Fruit fly (Drosophila melanogaster): ENCODE results near the gene Ets21C.

DNA sequence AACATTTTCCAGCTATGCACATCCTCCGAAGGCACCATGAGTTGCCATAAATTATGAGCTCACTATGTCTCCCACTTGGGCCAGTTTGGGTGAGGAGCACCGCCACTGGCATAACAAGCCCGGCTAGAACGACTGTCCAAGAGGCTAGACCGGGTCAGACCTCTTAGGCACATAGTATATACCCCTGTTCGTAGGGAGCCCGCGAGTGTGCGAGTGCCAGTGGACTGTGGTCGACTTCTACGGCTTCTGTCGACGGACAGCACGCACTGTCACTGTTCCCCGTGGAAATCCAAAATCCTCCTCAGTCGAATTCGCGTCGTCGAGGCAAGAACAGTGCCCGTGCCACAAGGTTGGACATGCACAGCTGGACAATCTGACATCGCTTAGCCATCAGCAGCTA, 24.5 kb upstream of the Ets21C start, which contains the start of gene Pph13:
- TF ChIP-seq trem (tag; optimal IDR thresholded peaks at IDR 0.05) = no peak
- TF ChIP-seq lola (GFP tag; optimal IDR thresholded peaks at IDR 0.05) = no peak
- no peak for TF ChIP-seq Mad (GFP tag; optimal IDR thresholded peaks at IDR 0.05)
- no peak for TF ChIP-seq Dip3 (GFP tag; optimal IDR thresholded peaks at IDR 0.05)
- TF ChIP-seq Hand (GFP tag; optimal IDR thresholded peaks at IDR 0.05) = no peak
- no peak for TF ChIP-seq br (optimal IDR thresholded peaks at IDR 0.05)
- TF ChIP-seq gsb (GFP tag; IDR thresholded peaks at IDR 0.05) = no peak
- no peak for TF ChIP-seq CG2116 (GFP tag; optimal IDR thresholded peaks at IDR 0.05)
- TF ChIP-seq Ets97D (GFP tag; optimal IDR thresholded peaks at IDR 0.05) = no peak
- no peak for TF ChIP-seq CHES-1-like (GFP tag; optimal IDR thresholded peaks at IDR 0.05)
- TF ChIP-seq CG9797 (GFP tag; optimal IDR thresholded peaks at IDR 0.05) = no peak

Data from whole organism, embryonic.